Fruit fly (Drosophila melanogaster) whole organism, pupa: ENCODE measurements around the gene CG34148.

Experiments used
- CG10348 ChIP-seq: fragments of 200-800 bp; sonication (Bioruptor generic); IDR thresholded peaks from 2 replicates; pipeline ENCODE4 v1.3.6; 2022; ENCODE audit warnings: missing biosample characterization, missing genetic modification characterization
- CG12605 ChIP-seq: fragments of 200-800 bp; sonication (Bioruptor generic); IDR thresholded peaks from 2 replicates; pipeline ENCODE4 v1.3.6; 2022; ENCODE audit warnings: missing biosample characterization, missing genetic modification characterization
- CG13204 ChIP-seq: fragments of 200-800 bp; sonication (Bioruptor generic); optimal IDR thresholded peaks from 2 replicates; lab custom pipeline; 2018; ENCODE audit warnings: missing biosample characterization, mild to moderate bottlenecking, missing genetic modification characterization, moderate library complexity
- CG14655 ChIP-seq: fragments of 200-800 bp; sonication (Bioruptor generic); optimal IDR thresholded peaks from 3 replicates; lab custom pipeline; 2017; ENCODE audit warnings: mild to moderate bottlenecking, missing biosample characterization, missing genetic modification reagents, missing genetic modification characterization
- CG15710 ChIP-seq: fragments of 200-800 bp; sonication (Bioruptor generic); optimal IDR thresholded peaks from 2 replicates; lab custom pipeline; 2018; ENCODE audit warnings: missing biosample characterization, mild to moderate bottlenecking, missing genetic modification characterization, moderate library complexity
- CG17806 ChIP-seq: fragments of 200-800 bp; sonication (Bioruptor generic); optimal IDR thresholded peaks from 2 replicates; lab custom pipeline; 2018; ENCODE audit warnings: missing biosample characterization, mild to moderate bottlenecking, missing genetic modification characterization, moderate library complexity
- CG32121 ChIP-seq: fragments of 200-800 bp; sonication (Bioruptor generic); IDR thresholded peaks from 2 replicates; pipeline ENCODE4 v1.3.6; 2022; ENCODE audit warnings: missing biosample characterization, missing genetic modification characterization
- CG34367 ChIP-seq: fragments of 200-800 bp; sonication (Bioruptor generic); optimal IDR thresholded peaks from 2 replicates; lab custom pipeline; 2018; ENCODE audit warnings: missing biosample characterization, mild to moderate bottlenecking, missing genetic modification characterization
- CG4496 ChIP-seq: fragments of 200-800 bp; sonication (Bioruptor generic); IDR thresholded peaks from 3 replicates; pipeline ENCODE4 v1.3.6; 2022; ENCODE audit warnings: missing biosample characterization, missing genetic modification characterization
- CG8159 ChIP-seq: fragments of 200-800 bp; sonication (Bioruptor generic); optimal IDR thresholded peaks from 3 replicates; lab custom pipeline; 2018; ENCODE audit warnings: missing biosample characterization, mild to moderate bottlenecking, missing genetic modification characterization, moderate library complexity
- CG8301 ChIP-seq: fragments of 200-800 bp; sonication (Bioruptor generic); optimal IDR thresholded peaks from 2 replicates; lab custom pipeline; 2018; ENCODE audit warnings: missing biosample characterization, mild to moderate bottlenecking, missing genetic modification characterization
- CG9948 ChIP-seq: fragments of 200-800 bp; sonication (Bioruptor generic); optimal IDR thresholded peaks from 2 replicates; lab custom pipeline; 2018; ENCODE audit warnings: missing biosample characterization, mild to moderate bottlenecking, missing genetic modification characterization, moderate library complexity
- D1 ChIP-seq: fragments of 200-800 bp; sonication (Bioruptor generic); optimal IDR thresholded peaks from 2 replicates; lab custom pipeline; 2018; ENCODE audit warnings: missing biosample characterization, mild to moderate bottlenecking, missing genetic modification characterization, moderate library complexity
- EcR ChIP-seq: fragments of 200-800 bp; sonication (Bioruptor generic); optimal IDR thresholded peaks from 3 replicates; lab custom pipeline; 2019; ENCODE audit warnings: missing biosample characterization, missing genetic modification characterization, mild to moderate bottlenecking, moderate library complexity, missing genetic modification reagents
- Ets98B ChIP-seq: fragments of 200-800 bp; sonication (Bioruptor generic); IDR thresholded peaks from 2 replicates; pipeline ENCODE4 v1.3.6; 2022; ENCODE audit warnings: missing biosample characterization, missing genetic modification characterization
- Pif1A ChIP-seq: fragments of 200-800 bp; sonication (Bioruptor generic); optimal IDR thresholded peaks from 3 replicates; lab custom pipeline; 2016; ENCODE audit warnings: missing biosample characterization, missing genetic modification characterization
- Pif1B ChIP-seq: fragments of 200-800 bp; sonication (Bioruptor generic); optimal IDR thresholded peaks from 3 replicates; lab custom pipeline; 2016; ENCODE audit warnings: missing biosample characterization, missing genetic modification characterization
- Snoo ChIP-seq: fragments of 200-800 bp; sonication (Bioruptor generic); optimal IDR thresholded peaks from 3 replicates; lab custom pipeline; 2017; ENCODE audit warnings: missing biosample characterization, mild to moderate bottlenecking, missing genetic modification characterization, inconsistent platforms
- fd96Ca ChIP-seq: fragments of 200-800 bp; sonication (Bioruptor generic); IDR thresholded peaks from 3 replicates; pipeline ENCODE4 v1.3.6; 2022; ENCODE audit warnings: missing biosample characterization, missing genetic modification characterization
- gl ChIP-seq: fragments of 200-800 bp; sonication (Bioruptor generic); optimal IDR thresholded peaks from 2 replicates; lab custom pipeline; 2018; ENCODE audit warnings: missing biosample characterization, mild to moderate bottlenecking, missing genetic modification characterization
- rn ChIP-seq: fragments of 200-800 bp; sonication (Bioruptor generic); IDR thresholded peaks from 2 replicates; pipeline ENCODE4 v1.3.6; 2022; ENCODE audit warnings: missing biosample characterization, missing genetic modification characterization

CG34148 gene

dm6 chr3R:21888696-21889602 is 10.5 kb upstream of the CG34148 start, which contains the start of gene CG43844:
CG43844 (plus strand) TSS chr3R:21889539.
- TF ChIP-seq D1 (tag; lab: Kevin White, UChicago) (no peak), CG8159 (no peak), fd96Ca (GFP tag; lab: Robert Waterston, UW) (no peak), CG9948 (tag; lab: Kevin White, UChicago) (no peak), CG15710 (tag; lab: Kevin White, UChicago) (no peak)

- TF ChIP-seq CG4496: peak; percentile 61
- TF ChIP-seq CG9948 (tag; lab: Kevin White, UChicago): peak; percentile 13
- peak; percentile 51; the same call in 1 of the 2 replicates for TF ChIP-seq Ets98B (GFP tag; lab: Robert Waterston, UW)
- TF ChIP-seq CG15710 (tag; lab: Kevin White, UChicago): peak; percentile 46
- no peak for TF ChIP-seq CG34367 (tag; lab: Kevin White, UChicago)
- TF ChIP-seq fd96Ca (GFP tag; lab: Robert Waterston, UW): peak; percentile 17; the same call in 1 of the 3 replicates
- 0 out of 2 replicates have a peak, but pooled peaks have one; percentile 28 for TF ChIP-seq CG32121
- no peak for TF ChIP-seq rn (GFP tag; lab: Robert Waterston, UW)
- no peak for TF ChIP-seq D1 (tag; lab: Kevin White, UChicago)
- TF ChIP-seq Snoo: no peak
- TF ChIP-seq CG8159: peak; percentile 62
- no peak for TF ChIP-seq CG14655
- TF ChIP-seq gl (tag; lab: Kevin White, UChicago): no peak
- no peak for TF ChIP-seq Pif1A (GFP tag; lab: Kevin White, UChicago)
- TF ChIP-seq Pif1B (GFP tag; lab: Kevin White, UChicago): no peak
- TF ChIP-seq CG10348: no peak
- no peak for TF ChIP-seq CG13204 (GFP tag; lab: Kevin White, UChicago)
- TF ChIP-seq CG8301 (tag; lab: Kevin White, UChicago): peak; percentile 49
- peak; percentile 44 for TF ChIP-seq CG17806
- no peak for TF ChIP-seq EcR (GFP tag; lab: Kevin White, UChicago)
- TF ChIP-seq CG12605 (GFP tag; lab: Robert Waterston, UW): no peak
Observed at dm6 chr3R:21887588-21888007, 9.1 kb upstream of the CG34148 start.

- TF ChIP-seq CG8159: no peak
- TF ChIP-seq CG13204 (GFP tag; lab: Kevin White, UChicago): peak; percentile 72
- no peak for TF ChIP-seq Ets98B (GFP tag; lab: Robert Waterston, UW)
- TF ChIP-seq CG4496: 0 out of 3 replicates have a peak, but pooled peaks have one; percentile 30
Observed at dm6 chr3R:21886861-21887587, 8.5 kb upstream of the CG34148 start, which contains the start of the genes CG6678 and dnd. CG6678 (plus strand) TSS chr3R:21887029. dnd (minus strand) TSS chr3R:21887355.

dm6 chr3R:21885450-21885849 is 7.0 kb upstream of the CG34148 start, which contains the start of gene CG17819:
CG17819 (minus strand) TSS chr3R:21885550.
- no peak for TF ChIP-seq fd96Ca (GFP tag; lab: Robert Waterston, UW)
- TF ChIP-seq Snoo: no peak
- TF ChIP-seq Pif1B (GFP tag; lab: Kevin White, UChicago): no peak
- no peak for TF ChIP-seq rn (GFP tag; lab: Robert Waterston, UW)
- TF ChIP-seq CG15710 (tag; lab: Kevin White, UChicago): no peak
- no peak for TF ChIP-seq CG32121
- no peak for TF ChIP-seq CG10348
- no peak for TF ChIP-seq CG14655
- no peak for TF ChIP-seq CG8159
- no peak for TF ChIP-seq Pif1A (GFP tag; lab: Kevin White, UChicago)
- TF ChIP-seq CG17806: no peak
- TF ChIP-seq gl (tag; lab: Kevin White, UChicago): no peak
- TF ChIP-seq EcR (GFP tag; lab: Kevin White, UChicago): no peak

dm6 chr3R:21884354-21884753 is 5.9 kb upstream of the CG34148 start, which contains the start of gene fit:
fit (minus strand) TSS chr3R:21884454.
- no peak for TF ChIP-seq rn (GFP tag; lab: Robert Waterston, UW)
- no peak for TF ChIP-seq CG14655
- TF ChIP-seq Pif1B (GFP tag; lab: Kevin White, UChicago): no peak
- no peak for TF ChIP-seq EcR (GFP tag; lab: Kevin White, UChicago)
- no peak for TF ChIP-seq Pif1A (GFP tag; lab: Kevin White, UChicago)
- no peak for TF ChIP-seq CG12605 (GFP tag; lab: Robert Waterston, UW)
- TF ChIP-seq CG10348: no peak
- TF ChIP-seq CG15710 (tag; lab: Kevin White, UChicago): no peak
- TF ChIP-seq CG17806: no peak
- no peak for TF ChIP-seq CG4496
- no peak for TF ChIP-seq CG8159
- TF ChIP-seq CG8301 (tag; lab: Kevin White, UChicago): no peak
- TF ChIP-seq CG13204 (GFP tag; lab: Kevin White, UChicago): no peak
- no peak for TF ChIP-seq D1 (tag; lab: Kevin White, UChicago)
- no peak for TF ChIP-seq Ets98B (GFP tag; lab: Robert Waterston, UW)
- no peak for TF ChIP-seq fd96Ca (GFP tag; lab: Robert Waterston, UW)
- no peak for TF ChIP-seq CG32121
- no peak for TF ChIP-seq CG9948 (tag; lab: Kevin White, UChicago)
